Fruit fly (Drosophila melanogaster): Measurements from ENCODE around the gene Oseg4.

The Oseg4 gene

DNA sequence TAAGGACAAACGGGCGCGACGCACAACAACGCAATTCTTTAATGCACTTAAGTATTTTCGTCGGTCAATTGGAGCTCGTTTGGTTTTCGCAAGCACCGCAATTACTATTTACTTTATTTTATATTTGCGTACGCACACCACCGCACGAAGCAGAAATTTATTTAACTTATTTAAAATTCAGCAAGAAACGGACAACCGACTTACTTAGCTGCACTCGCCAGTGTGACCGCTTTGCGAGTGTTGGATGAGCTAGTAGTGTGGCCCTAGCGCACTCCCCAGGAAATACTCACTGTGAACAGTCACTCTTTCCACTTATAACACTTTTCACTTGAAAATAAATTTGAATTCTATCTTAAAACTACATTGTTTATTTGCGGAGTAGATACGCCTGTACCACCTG, 4.7 kb downstream of the Oseg4 start, which contains the start of gene drpr (continued):
- TF ChIP-seq CG10267 (tag; optimal IDR thresholded peaks at IDR 0.05) (peak; percentile 58), pfk (GFP tag; optimal IDR thresholded peaks at IDR 0.05) (no peak), Gsc (GFP tag; IDR thresholded peaks at IDR 0.05) (no peak), repo (GFP tag; optimal IDR thresholded peaks at IDR 0.05) (no peak), jing (GFP tag; optimal IDR thresholded peaks at IDR 0.05) (no peak), CG18262 (tag; optimal IDR thresholded peaks at IDR 0.05) (peak; percentile 42), D19B (GFP tag; optimal IDR thresholded peaks at IDR 0.05) (no peak), CG17568 (GFP tag; optimal IDR thresholded peaks at IDR 0.05) (peak; percentile 73), Stat92E (GFP tag; optimal IDR thresholded peaks at IDR 0.05) (peak in 1 of 3 experiments; percentile 60), ara (GFP tag; IDR thresholded peaks at IDR 0.05) (no peak), CG17802 (tag; optimal IDR thresholded peaks at IDR 0.05) (no peak), CG1529 (GFP tag; optimal IDR thresholded peaks at IDR 0.05) (no peak), yki (optimal IDR thresholded peaks at IDR 0.05) (no peak), inv (GFP tag; IDR thresholded peaks at IDR 0.05; ENCODE audit: partially characterized antibody) (no peak), btn (GFP tag; optimal IDR thresholded peaks at IDR 0.05) (no peak), Sin3A (optimal IDR thresholded peaks at IDR 0.05) (peak; percentile 54), Aef1 (GFP tag; IDR thresholded peaks at IDR 0.05) (no peak), CG12942 (GFP tag; optimal IDR thresholded peaks at IDR 0.05) (no peak), B-H2 (GFP tag; optimal IDR thresholded peaks at IDR 0.05) (no peak), CG7963 (GFP tag; IDR thresholded peaks at IDR 0.05; ENCODE audit: partially characterized antibody) (no peak), CG11247 (GFP tag; IDR thresholded peaks at IDR 0.05) (no peak), Sox102F (GFP tag; optimal IDR thresholded peaks at IDR 0.05) (no peak), corto (GFP tag; optimal IDR thresholded peaks at IDR 0.05) (no peak), CG18011 (GFP tag; optimal IDR thresholded peaks at IDR 0.05) (no peak), Vsx1 (GFP tag; optimal IDR thresholded peaks at IDR 0.05) (no peak), sim (GFP tag; IDR thresholded peaks at IDR 0.05) (no peak), en (GFP tag; optimal IDR thresholded peaks at IDR 0.05) (no peak), ro (GFP tag; IDR thresholded peaks at IDR 0.05) (no peak), CG31441 (GFP tag; IDR thresholded peaks at IDR 0.05) (peak; percentile 79), CG8089 (GFP tag; optimal IDR thresholded peaks at IDR 0.05) (no peak), NC2α (GFP tag; optimal IDR thresholded peaks at IDR 0.05) (no peak), tin (GFP tag; optimal IDR thresholded peaks at IDR 0.05) (no peak), amos (GFP tag; IDR thresholded peaks at IDR 0.05; ENCODE audit: partially characterized antibody) (peak; percentile 54; the same call in 1 of the 2 replicates), PHDP (tag; optimal IDR thresholded peaks at IDR 0.05) (no peak), pros (GFP tag; optimal IDR thresholded peaks at IDR 0.05) (no peak), Drgx (GFP tag; IDR thresholded peaks at IDR 0.05) (peak; percentile 15; the same call in 1 of the 2 replicates), fd102C (GFP tag; optimal IDR thresholded peaks at IDR 0.05) (no peak), toy (GFP tag; IDR thresholded peaks at IDR 0.05) (no peak), chn (GFP tag; optimal IDR thresholded peaks at IDR 0.05) (no peak), CG7745 (tag; optimal IDR thresholded peaks at IDR 0.05) (no peak), ttk (GFP tag; IDR thresholded peaks at IDR 0.05) (no peak), NC2β (GFP tag; optimal IDR thresholded peaks at IDR 0.05) (no peak), Pdp1 (GFP tag; optimal IDR thresholded peaks at IDR 0.05) (peak in 1 of 2 experiments; percentile 45), CG7357 (GFP tag; IDR thresholded peaks at IDR 0.05) (no peak), kay (GFP tag; optimal IDR thresholded peaks at IDR 0.05) (no peak), Camta (GFP tag; optimal IDR thresholded peaks at IDR 0.05) (no peak), sob (GFP tag; IDR thresholded peaks at IDR 0.05) (0 out of 2 replicates have a peak, but pooled peaks have one; percentile 14), zfh2 (GFP tag; optimal IDR thresholded peaks at IDR 0.05) (no peak), CG32767 (GFP tag; IDR thresholded peaks at IDR 0.05) (no peak), Fer1 (GFP tag; optimal IDR thresholded peaks at IDR 0.05) (peak; percentile 57), cas (GFP tag; IDR thresholded peaks at IDR 0.05) (no peak), CG11085 (GFP tag; IDR thresholded peaks at IDR 0.05) (no peak)
